Fruit fly (Drosophila melanogaster) whole organism, embryonic: Measurements from ENCODE around the gene CG15894.

Experiments
- CG4617 ChIP-seq: fragments of 200-800 bp; sonication (Bioruptor generic); optimal IDR thresholded peaks from 3 replicates; lab custom pipeline; 2016; ENCODE audit warnings: missing biosample characterization, missing genetic modification characterization, borderline replicate concordance
- CG7357 ChIP-seq: fragments of 200-800 bp; sonication (Bioruptor generic); IDR thresholded peaks from 3 replicates; pipeline ENCODE4 v1.3.6; 2022; ENCODE audit warnings: missing biosample characterization, missing genetic modification characterization
- H2.0 ChIP-seq: fragments of 200-800 bp; sonication (Bioruptor generic); IDR thresholded peaks from 2 replicates; pipeline ENCODE4 v1.3.6; 2022; ENCODE audit warnings: missing biosample characterization, missing genetic modification characterization
- HLHmδ ChIP-seq: fragments of 200-800 bp; sonication (Bioruptor generic); optimal IDR thresholded peaks from 2 replicates; lab custom pipeline; 2018; ENCODE audit warnings: missing biosample characterization, mild to moderate bottlenecking, missing genetic modification characterization, moderate library complexity
- nmo ChIP-seq: fragments of 200-800 bp; sonication (Bioruptor generic); optimal IDR thresholded peaks from 2 replicates; lab custom pipeline; 2018; ENCODE audit warnings: missing biosample characterization, mild to moderate bottlenecking, missing genetic modification characterization, moderate library complexity
- so ChIP-seq: fragments of 200-800 bp; sonication (Bioruptor generic); IDR thresholded peaks from 3 replicates; pipeline ENCODE4 v1.3.6; 2022; ENCODE audit warnings: missing biosample characterization, missing genetic modification characterization

DNA sequence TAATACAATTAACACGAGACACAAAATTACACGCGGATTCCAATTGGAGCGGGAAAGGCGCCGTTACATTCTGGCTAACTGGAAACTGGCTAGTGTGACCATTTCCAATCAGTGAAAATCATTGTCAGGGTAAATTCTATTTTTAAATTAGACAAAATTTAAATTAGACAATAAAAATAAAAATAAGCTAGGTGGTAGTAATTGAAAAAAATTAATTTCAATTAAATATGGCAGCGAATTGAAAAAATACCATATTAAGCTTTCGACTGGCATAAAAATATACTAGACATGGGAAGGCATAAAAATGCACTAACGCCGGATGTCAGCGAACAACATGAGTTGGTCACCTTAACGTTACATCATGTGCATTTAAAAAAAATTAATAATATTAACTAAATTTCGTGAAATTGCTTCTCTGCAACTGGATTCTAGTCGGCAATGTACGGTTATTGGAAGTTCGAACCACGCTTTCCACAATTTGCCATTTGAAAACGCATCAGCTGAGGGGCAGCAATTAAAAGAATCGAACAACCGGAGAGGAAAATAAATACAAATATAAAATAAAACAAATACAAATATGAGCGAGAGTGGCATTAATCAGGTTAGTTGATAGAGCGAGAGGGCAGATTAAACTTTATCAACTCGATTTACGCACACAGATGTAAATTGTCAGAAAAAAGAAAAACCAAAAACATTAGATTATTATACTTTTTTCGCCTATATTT, 56.8 kb downstream of the CG15894 start, which contains the start of the genes swa and Marf:
- TF ChIP-seq nmo (no peak), HLHmδ (no peak), H2.0 (GFP tag; lab: Robert Waterston, UW) (no peak), CG7357 (GFP tag; lab: Robert Waterston, UW) (no peak), CG4617 (GFP tag; lab: Kevin White, UChicago) (peak; percentile 39), so (GFP tag; lab: Robert Waterston, UW) (no peak)
